Worm (Caenorhabditis elegans) whole organism, L1 larva: ENCODE measurements around the gene C14A4.8.

Experiments used
- dsc-1 ChIP-seq: sonication (generic microtip); optimal IDR thresholded peaks from 2 replicates; lab custom pipeline; 2016; ENCODE audit warnings: mild to moderate bottlenecking, missing genetic modification characterization, missing compliant biosample characterization
- elt-3 ChIP-seq, 6 experiments: fragments of 150-350 bp in 1 of 6; sonication (generic microtip); optimal IDR thresholded peaks; 2 replicates each; lab custom pipeline; 2017 to 2018; ENCODE audit warnings: missing biosample characterization in 6 of 6, missing genetic modification characterization in 6 of 6, inconsistent platforms in 1 of 6
- lin-39 ChIP-seq: fragments of 150-350 bp; optimal IDR thresholded peaks from 2 replicates; lab custom pipeline; 2014; ENCODE audit warnings: missing biosample characterization, missing genetic modification reagents, missing genetic modification characterization
- tlp-1 ChIP-seq: fragments of 150-350 bp; optimal IDR thresholded peaks from 2 replicates; lab custom pipeline; 2014; ENCODE audit warnings: missing biosample characterization, missing genetic modification characterization
- unc-62 ChIP-seq: fragments of 150-350 bp; optimal IDR thresholded peaks from 2 replicates; lab custom pipeline; 2014; ENCODE audit warnings: missing biosample characterization, missing genetic modification reagents, missing genetic modification characterization

DNA sequence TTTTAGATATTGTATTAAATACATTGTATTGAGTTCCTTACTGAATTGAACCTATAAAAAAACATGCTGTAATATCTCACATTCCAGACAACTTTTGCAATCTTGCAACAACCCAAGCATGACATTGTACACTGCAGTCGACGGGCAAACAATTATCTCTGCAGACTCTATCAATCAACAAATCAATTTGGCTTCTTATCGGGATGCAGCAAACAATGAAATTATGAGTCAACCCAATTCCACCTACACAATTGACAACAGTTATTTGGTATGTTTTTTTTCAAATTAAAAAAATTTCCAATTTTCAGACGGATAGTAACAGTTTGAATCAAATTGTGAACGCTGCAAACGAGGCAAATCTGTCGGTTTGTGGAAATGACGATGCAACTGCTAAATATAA, 33.0 kb upstream of the C14A4.8 start:
- TF ChIP-seq tlp-1 (no peak), lin-39 (tag; lab: Kevin White, UChicago) (no peak), unc-62 (GFP tag; lab: Kevin White, UChicago) (no peak), dsc-1 (tag; lab: Kevin White, UChicago) (no peak), elt-3 (tag; optimal IDR thresholded peaks at IDR 0.05; lab: Kevin White, UChicago) (no peak)
